Worm (Caenorhabditis elegans) whole organism, L1 larva: ENCODE results near the gene C02F5.13.

Experiments used
- C04F5.9 ChIP-seq: sonication (generic microtip); optimal IDR thresholded peaks from 2 replicates; lab custom pipeline; 2016; ENCODE audit warnings: missing genetic modification characterization, missing compliant biosample characterization
- C16A3.4 ChIP-seq: fragments of 150-350 bp; optimal IDR thresholded peaks from 2 replicates; lab custom pipeline; 2014; ENCODE audit warnings: missing biosample characterization, missing genetic modification characterization
- Y116A8C.19 ChIP-seq: sonication (generic microtip); optimal IDR thresholded peaks from 2 replicates; lab custom pipeline; 2016; ENCODE audit warnings: missing compliant biosample characterization, missing genetic modification characterization, borderline replicate concordance
- blmp-1 ChIP-seq: fragments of 150-350 bp; optimal IDR thresholded peaks from 2 replicates; lab custom pipeline; 2014; ENCODE audit warnings: missing biosample characterization, missing genetic modification characterization
- ceh-63 ChIP-seq: fragments of 200-800 bp; sonication (Bioruptor generic); optimal IDR thresholded peaks from 2 replicates; lab custom pipeline; 2018; ENCODE audit warnings: mild to moderate bottlenecking, missing genetic modification characterization, missing compliant biosample characterization
- ceh-8 ChIP-seq: fragments of 200-800 bp; sonication (Bioruptor generic); optimal IDR thresholded peaks from 2 replicates; lab custom pipeline; 2018; ENCODE audit warnings: mild to moderate bottlenecking, missing genetic modification characterization, moderate library complexity, missing compliant biosample characterization
- ceh-88 ChIP-seq: fragments of 200-800 bp; sonication (Bioruptor generic); IDR thresholded peaks from 2 replicates; pipeline ENCODE4 v1.3.6; 2022; ENCODE audit warnings: missing genetic modification characterization, missing compliant biosample characterization
- ces-1 ChIP-seq: fragments of 150-350 bp; optimal IDR thresholded peaks from 2 replicates; lab custom pipeline; 2014; ENCODE audit warnings: missing biosample characterization, missing genetic modification reagents, missing genetic modification characterization
- dpl-1 ChIP-seq, 3 experiments: fragments of 150-350 bp in 2 of 3; sonication (generic microtip) in 1 of 3; optimal IDR thresholded peaks; 2 replicates each; lab custom pipeline; 2014 to 2017; ENCODE audit warnings: missing biosample characterization in 3 of 3, missing genetic modification characterization in 3 of 3, missing genetic modification reagents in 3 of 3
- dsc-1 ChIP-seq: sonication (generic microtip); optimal IDR thresholded peaks from 2 replicates; lab custom pipeline; 2016; ENCODE audit warnings: mild to moderate bottlenecking, missing genetic modification characterization, missing compliant biosample characterization
- efl-3 ChIP-seq: fragments of 200-800 bp; sonication (Bioruptor generic); optimal IDR thresholded peaks from 2 replicates; lab custom pipeline; 2018; ENCODE audit warnings: mild to moderate bottlenecking, missing genetic modification characterization, missing compliant biosample characterization
- egl-13 ChIP-seq: sonication (generic microtip); optimal IDR thresholded peaks from 2 replicates; lab custom pipeline; 2016; ENCODE audit warnings: missing genotype, missing genetic modification reagents, missing genetic modification characterization, missing compliant biosample characterization
- elt-2 ChIP-seq: sonication (generic microtip); optimal IDR thresholded peaks from 2 replicates; lab custom pipeline; 2016; ENCODE audit warnings: missing genetic modification characterization, mild to moderate bottlenecking, inconsistent platforms, missing compliant biosample characterization, missing genetic modification reagents
- elt-3 ChIP-seq, 6 experiments: fragments of 150-350 bp in 1 of 6; sonication (generic microtip); optimal IDR thresholded peaks; 2 replicates each; lab custom pipeline; 2017 to 2018; ENCODE audit warnings: missing biosample characterization in 6 of 6, missing genetic modification characterization in 6 of 6, inconsistent platforms in 1 of 6
- fkh-10 ChIP-seq: sonication (generic microtip); optimal IDR thresholded peaks from 2 replicates; lab custom pipeline; 2017; ENCODE audit warnings: missing biosample characterization, missing genetic modification reagents, missing genetic modification characterization
- fkh-4 ChIP-seq: sonication (generic microtip); optimal IDR thresholded peaks from 2 replicates; lab custom pipeline; 2016; ENCODE audit warnings: missing compliant biosample characterization, missing genetic modification characterization, borderline replicate concordance
- fkh-8 ChIP-seq: sonication (generic microtip); optimal IDR thresholded peaks from 2 replicates; lab custom pipeline; 2016; ENCODE audit warnings: mild to moderate bottlenecking, missing genetic modification characterization, missing compliant biosample characterization
- hlh-17 ChIP-seq: fragments of 200-800 bp; sonication (Bioruptor generic); optimal IDR thresholded peaks from 2 replicates; lab custom pipeline; 2018; ENCODE audit warnings: missing genetic modification characterization, mild to moderate bottlenecking, missing compliant biosample characterization, moderate library complexity, borderline replicate concordance
- jun-1 ChIP-seq: fragments of 150-350 bp; optimal IDR thresholded peaks from 2 replicates; lab custom pipeline; 2014; ENCODE audit warnings: missing biosample characterization, missing genetic modification reagents, missing genetic modification characterization
- lin-14 ChIP-seq: fragments of 200-800 bp; sonication (Bioruptor generic); optimal IDR thresholded peaks from 2 replicates; lab custom pipeline; 2018; ENCODE audit warnings: mild to moderate bottlenecking, missing genetic modification characterization, moderate library complexity, missing compliant biosample characterization
- lin-15B ChIP-seq: fragments of 150-350 bp; sonication (generic microtip); optimal IDR thresholded peaks from 3 replicates; lab custom pipeline; 2014; ENCODE audit warnings: missing biosample characterization, missing genetic modification characterization
- lin-35 ChIP-seq, 2 experiments: fragments of 150-350 bp; optimal IDR thresholded peaks; 2 replicates each; lab custom pipeline; 2014; ENCODE audit warnings: missing biosample characterization in 2 of 2, missing genetic modification characterization in 2 of 2, missing genetic modification reagents in 2 of 2
- lir-3 ChIP-seq: sonication (generic microtip); optimal IDR thresholded peaks from 2 replicates; lab custom pipeline; 2016; ENCODE audit warnings: mild to moderate bottlenecking, missing genetic modification characterization, moderate library complexity, missing compliant biosample characterization; ENCODE audit not compliant: poor library complexity
- lsy-2 ChIP-seq, 2 experiments: fragments of 150-350 bp; optimal IDR thresholded peaks; 2 replicates each; lab custom pipeline; 2014; ENCODE audit warnings: missing biosample characterization in 2 of 2, missing genetic modification characterization in 2 of 2
- mdl-1 ChIP-seq, 2 experiments: fragments of 150-350 bp; optimal IDR thresholded peaks; 2 replicates each; lab custom pipeline; 2014 to 2017; ENCODE audit warnings: missing biosample characterization in 2 of 2, missing genetic modification characterization in 2 of 2, inconsistent platforms in 1 of 2
- mef-2 ChIP-seq: fragments of 150-350 bp; optimal IDR thresholded peaks from 2 replicates; lab custom pipeline; 2014; ENCODE audit warnings: missing biosample characterization, missing genetic modification characterization
- mep-1 ChIP-seq: fragments of 150-350 bp; optimal IDR thresholded peaks from 2 replicates; lab custom pipeline; 2014; ENCODE audit warnings: missing biosample characterization, missing genetic modification characterization
- nhr-11 ChIP-seq: fragments of 150-350 bp; optimal IDR thresholded peaks from 2 replicates; lab custom pipeline; 2014; ENCODE audit warnings: missing biosample characterization, missing genetic modification characterization
- nhr-20 ChIP-seq: sonication (generic microtip); optimal IDR thresholded peaks from 2 replicates; lab custom pipeline; 2016; ENCODE audit warnings: mild to moderate bottlenecking, missing genetic modification characterization, missing compliant biosample characterization
- nhr-237 ChIP-seq: fragments of 150-350 bp; optimal IDR thresholded peaks from 2 replicates; lab custom pipeline; 2014; ENCODE audit warnings: missing biosample characterization, missing genetic modification characterization
- nhr-47 ChIP-seq: sonication (generic microtip); optimal IDR thresholded peaks from 2 replicates; lab custom pipeline; 2016; ENCODE audit warnings: mild to moderate bottlenecking, missing genetic modification characterization, moderate library complexity, missing compliant biosample characterization
- nhr-71 ChIP-seq: sonication (generic microtip); optimal IDR thresholded peaks from 2 replicates; lab custom pipeline; 2016; ENCODE audit warnings: mild to moderate bottlenecking, missing genetic modification characterization, moderate library complexity, missing compliant biosample characterization
- nhr-76 ChIP-seq: sonication (generic microtip); optimal IDR thresholded peaks from 2 replicates; lab custom pipeline; 2017; ENCODE audit warnings: missing biosample characterization, missing genetic modification characterization
- nhr-77 ChIP-seq: fragments of 150-350 bp; optimal IDR thresholded peaks from 2 replicates; lab custom pipeline; 2014; ENCODE audit warnings: missing biosample characterization, missing genetic modification characterization
- nhr-84 ChIP-seq: sonication (generic microtip); optimal IDR thresholded peaks from 2 replicates; lab custom pipeline; 2017; ENCODE audit warnings: missing biosample characterization, missing genetic modification characterization
- nhr-85 ChIP-seq: sonication (generic microtip); peaks from one replicate; lab custom pipeline; 2016; ENCODE audit warnings: missing genetic modification characterization, inconsistent platforms, missing compliant biosample characterization
- nhr-90 ChIP-seq: sonication (generic microtip); optimal IDR thresholded peaks from 2 replicates; lab custom pipeline; 2016; ENCODE audit warnings: mild to moderate bottlenecking, missing genetic modification characterization, missing compliant biosample characterization; ENCODE audit not compliant: poor library complexity
- pag-3 ChIP-seq: sonication (generic microtip); optimal IDR thresholded peaks from 2 replicates; lab custom pipeline; 2017; ENCODE audit warnings: missing genetic modification characterization, mild to moderate bottlenecking, missing compliant biosample characterization, antibody characterized with exemption, borderline replicate concordance; ENCODE audit not compliant: insufficient read depth
- rnt-1 ChIP-seq: sonication (generic microtip); optimal IDR thresholded peaks from 2 replicates; lab custom pipeline; 2016; ENCODE audit warnings: mild to moderate bottlenecking, missing genetic modification characterization, moderate library complexity, missing compliant biosample characterization
- skn-1 ChIP-seq: fragments of 150-350 bp; optimal IDR thresholded peaks from 2 replicates; lab custom pipeline; 2014; ENCODE audit warnings: missing biosample characterization, missing genetic modification characterization
- snpc-4 ChIP-seq: fragments of 150-350 bp; optimal IDR thresholded peaks from 2 replicates; lab custom pipeline; 2014; ENCODE audit warnings: missing biosample characterization, missing genetic modification characterization
- sox-4 ChIP-seq: sonication (generic microtip); optimal IDR thresholded peaks from 2 replicates; lab custom pipeline; 2016; ENCODE audit warnings: missing genetic modification characterization, missing compliant biosample characterization
- tbx-2 ChIP-seq: sonication (generic microtip); optimal IDR thresholded peaks from 2 replicates; lab custom pipeline; 2016; ENCODE audit warnings: missing genetic modification characterization, missing compliant biosample characterization
- tlp-1 ChIP-seq: fragments of 150-350 bp; optimal IDR thresholded peaks from 2 replicates; lab custom pipeline; 2014; ENCODE audit warnings: missing biosample characterization, missing genetic modification characterization
- unc-130 ChIP-seq: fragments of 150-350 bp; optimal IDR thresholded peaks from 2 replicates; lab custom pipeline; 2017; ENCODE audit warnings: missing biosample characterization, missing genetic modification characterization, inconsistent platforms
- zip-4 ChIP-seq: fragments of 200-800 bp; sonication (Bioruptor generic); optimal IDR thresholded peaks from 2 replicates; lab custom pipeline; 2018; ENCODE audit warnings: mild to moderate bottlenecking, missing genetic modification characterization, moderate library complexity, missing compliant biosample characterization
- ztf-11 ChIP-seq, 2 experiments: sonication (generic microtip); optimal IDR thresholded peaks; 2 replicates each; lab custom pipeline; 2016 to 2017; ENCODE audit warnings: missing genetic modification characterization in 2 of 2, missing biosample characterization in 1 of 2, missing compliant biosample characterization in 1 of 2

The C02F5.13 gene

ce11 chrIII:8224769-8225168, 22.4 kb upstream of the C02F5.13 start, which contains the start of gene mob-4 (continued):
- no peak for TF ChIP-seq nhr-237 (tag; lab: Kevin White, UChicago)
- TF ChIP-seq pag-3: no peak
- no peak for TF ChIP-seq nhr-85 (tag; lab: Kevin White, UChicago)
- TF ChIP-seq lsy-2 (tag; optimal IDR thresholded peaks at IDR 0.05; lab: Kevin White, UChicago): peak in 1 of 2 experiments; percentile 26
- TF ChIP-seq sox-4 (tag; lab: Kevin White, UChicago): no peak
- TF ChIP-seq Y116A8C.19 (tag; lab: Kevin White, UChicago): no peak

- no peak for TF ChIP-seq efl-3
- TF ChIP-seq nhr-20 (tag; lab: Kevin White, UChicago): no peak
- TF ChIP-seq C04F5.9 (tag; lab: Kevin White, UChicago): no peak
- no peak for TF ChIP-seq ceh-63 (GFP tag; lab: Kevin White, UChicago)
These were observed 21.0 kb upstream of the C02F5.13 start, which contains the start of gene rfs-1 for ce11 chrIII:8226178-8226577. TSS of gene rfs-1 (plus strand) at chrIII:8226478.

- TF ChIP-seq nhr-11 (no peak), rnt-1 (peak; percentile 82), nhr-47 (tag; lab: Kevin White, UChicago) (peak; percentile 85), lin-14 (GFP tag; lab: Kevin White, UChicago) (peak; percentile 99), C16A3.4 (tag; lab: Kevin White, UChicago) (peak; percentile 82), nhr-84 (no peak), skn-1 (tag; lab: Kevin White, UChicago) (peak; percentile 65), mdl-1 (tag; optimal IDR thresholded peaks at IDR 0.05; lab: Kevin White, UChicago) (peak in 1 of 2 experiments; percentile 93), ceh-63 (GFP tag; lab: Kevin White, UChicago) (peak; percentile 13), dsc-1 (tag; lab: Kevin White, UChicago) (peak; percentile 80), elt-2 (tag; lab: Kevin White, UChicago) (peak; percentile 21), fkh-10 (GFP tag; lab: Kevin White, UChicago) (peak; percentile 21), fkh-8 (peak; percentile 96), mef-2 (tag; lab: Kevin White, UChicago) (peak; percentile 58), lir-3 (tag; lab: Kevin White, UChicago) (peak; percentile 56), nhr-20 (tag; lab: Kevin White, UChicago) (peak; percentile 88), nhr-76 (tag; lab: Kevin White, UChicago) (no peak), elt-3 (tag; optimal IDR thresholded peaks at IDR 0.05; lab: Kevin White, UChicago) (peak in 2 of 6 experiments; percentile 14 to 61), nhr-90 (tag; lab: Kevin White, UChicago) (peak; percentile 32), hlh-17 (GFP tag; lab: Kevin White, UChicago) (no peak), ceh-88 (GFP tag; lab: Robert Waterston, UW) (peak; percentile 43; the same call in 1 of the 2 replicates), ces-1 (GFP tag; lab: Kevin White, UChicago) (no peak), blmp-1 (tag; lab: Kevin White, UChicago) (peak; percentile 55), tbx-2 (tag; lab: Kevin White, UChicago) (peak; percentile 81), snpc-4 (tag; lab: Kevin White, UChicago) (peak; percentile 6), ceh-8 (GFP tag; lab: Kevin White, UChicago) (peak; percentile 29), jun-1 (tag; lab: Kevin White, UChicago) (peak; percentile 47), lsy-2 (tag; optimal IDR thresholded peaks at IDR 0.05; lab: Kevin White, UChicago) (peak; percentile 75 to 88), mep-1 (tag; lab: Kevin White, UChicago) (peak; percentile 51), lin-15B (tag; lab: Kevin White, UChicago) (no peak), zip-4 (GFP tag; lab: Kevin White, UChicago) (peak; percentile 9), dpl-1 (GFP tag; optimal IDR thresholded peaks at IDR 0.05; lab: Kevin White, UChicago) (peak; percentile 52 to 57 (median 53)), ztf-11 (tag; optimal IDR thresholded peaks at IDR 0.05; lab: Kevin White, UChicago) (peak in 1 of 2 experiments; percentile 73), nhr-71 (tag; lab: Kevin White, UChicago) (peak; percentile 94), tlp-1 (tag; lab: Kevin White, UChicago) (no peak), nhr-77 (tag; lab: Kevin White, UChicago) (peak; percentile 71), egl-13 (tag; lab: Kevin White, UChicago) (peak; percentile 76), unc-130 (peak; percentile 56), fkh-4 (tag; lab: Kevin White, UChicago) (no peak), lin-35 (GFP tag; optimal IDR thresholded peaks at IDR 0.05; lab: Kevin White, UChicago) (peak; percentile 63 to 82), pag-3 (no peak)
These were observed 19.6 kb upstream of the C02F5.13 start, which contains the start of gene fbxl-1 for ce11 chrIII:8227511-8227910. TSS of gene fbxl-1 (plus strand) at chrIII:8227830.
